Worm (Caenorhabditis elegans) whole organism, L4 larva: ENCODE data around the gene K05F1.6.
"Not testable (repeated sequence)": the region's sequence is repeated elsewhere in the genome, so short reads cannot be mapped to it uniquely, and the experiment has no call there.

Source experiments
- F10B5.3 ChIP-seq: sonication (generic microtip); optimal IDR thresholded peaks from 2 replicates; lab custom pipeline; 2016; ENCODE audit warnings: mild to moderate bottlenecking, missing genetic modification characterization, missing compliant biosample characterization
- F44E2.7 ChIP-seq: fragments of 200-800 bp; sonication (Bioruptor generic); IDR thresholded peaks from 2 replicates; pipeline ENCODE4 v2.1.2; 2022; ENCODE audit warnings: missing genetic modification characterization, missing compliant biosample characterization
- R02D3.7 ChIP-seq: fragments of 150-350 bp; sonication (generic microtip); optimal IDR thresholded peaks from 3 replicates; lab custom pipeline; 2014; ENCODE audit warnings: missing biosample characterization, missing genetic modification characterization
- T26A8.4 ChIP-seq: fragments of 200-800 bp; sonication (Bioruptor generic); IDR thresholded peaks from 2 replicates; pipeline ENCODE4 v1.3.6; 2022; ENCODE audit warnings: missing genetic modification characterization, missing compliant biosample characterization
- Y105C5A.15 ChIP-seq: fragments of 200-800 bp; sonication (Bioruptor generic); IDR thresholded peaks from 2 replicates; pipeline ENCODE4 v1.3.6; 2022; ENCODE audit warnings: missing genetic modification characterization, missing compliant biosample characterization
- Y75B8A.6 ChIP-seq: fragments of 200-800 bp; sonication (Bioruptor generic); IDR thresholded peaks from 2 replicates; pipeline ENCODE4 v1.3.6; 2022; ENCODE audit warnings: missing genetic modification reagents, missing genetic modification characterization, missing compliant biosample characterization
- ZK546.5 ChIP-seq, 2 experiments: sonication (generic microtip); optimal IDR thresholded peaks; 2 replicates each; lab custom pipeline; 2017; ENCODE audit warnings: missing biosample characterization in 2 of 2, missing genetic modification characterization in 2 of 2
- aly-2 ChIP-seq: sonication (generic microtip); optimal IDR thresholded peaks from 2 replicates; lab custom pipeline; 2018; ENCODE audit warnings: missing biosample characterization, missing genetic modification characterization
- ama-1 ChIP-seq: fragments of 150-350 bp; optimal IDR thresholded peaks from 2 replicates; lab custom pipeline; 2014; ENCODE audit warnings: inconsistent platforms, mixed read lengths
- ceh-32 ChIP-seq: sonication (generic microtip); optimal IDR thresholded peaks from 2 replicates; lab custom pipeline; 2016; ENCODE audit warnings: mild to moderate bottlenecking, missing genetic modification characterization, missing compliant biosample characterization; ENCODE audit not compliant: poor library complexity
- cey-2 ChIP-seq: sonication (generic microtip); optimal IDR thresholded peaks from 3 replicates; lab custom pipeline; 2017; ENCODE audit warnings: missing genetic modification characterization, mild to moderate bottlenecking, missing compliant biosample characterization, antibody characterized with exemption, borderline replicate concordance; ENCODE audit not compliant: insufficient read depth
- daf-19 ChIP-seq: fragments of 200-800 bp; sonication (Bioruptor generic); conservative IDR thresholded peaks from 2 replicates; pipeline ENCODE4 v1.3.6; 2022; ENCODE audit warnings: missing genetic modification characterization, missing compliant biosample characterization
- dmd-8 ChIP-seq: fragments of 200-800 bp; sonication (Bioruptor generic); IDR thresholded peaks from 2 replicates; pipeline ENCODE4 v1.3.6; 2022; ENCODE audit warnings: missing genetic modification characterization, missing compliant biosample characterization
- duxl-1 ChIP-seq: sonication (generic microtip); optimal IDR thresholded peaks from 2 replicates; lab custom pipeline; 2016; ENCODE audit warnings: mild to moderate bottlenecking, missing genetic modification characterization, moderate library complexity, missing compliant biosample characterization; ENCODE audit not compliant: poor library complexity
- dve-1 ChIP-seq: sonication (generic microtip); optimal IDR thresholded peaks from 2 replicates; lab custom pipeline; 2017; ENCODE audit warnings: antibody characterized with exemption, mild to moderate bottlenecking, missing genetic modification characterization, missing compliant biosample characterization; ENCODE audit not compliant: insufficient read depth
- fos-1 ChIP-seq: fragments of 150-350 bp; optimal IDR thresholded peaks from 2 replicates; lab custom pipeline; 2014; ENCODE audit warnings: missing biosample characterization, missing genetic modification characterization
- hif-1 ChIP-seq, 2 experiments: sonication (generic microtip); optimal IDR thresholded peaks; 2 replicates each; lab custom pipeline; 2016 to 2017; ENCODE audit warnings: missing compliant biosample characterization in 2 of 2, missing genetic modification characterization in 2 of 2, missing genetic modification reagents in 2 of 2, missing genotype in 2 of 2, mild to moderate bottlenecking in 1 of 2
- hlh-30 ChIP-seq: sonication (generic microtip); optimal IDR thresholded peaks from 2 replicates; lab custom pipeline; 2017; ENCODE audit warnings: antibody characterized with exemption, mild to moderate bottlenecking, missing genetic modification characterization, missing compliant biosample characterization; ENCODE audit not compliant: insufficient read depth
- lin-1 ChIP-seq: fragments of 200-800 bp; sonication (Bioruptor generic); IDR thresholded peaks from 2 replicates; pipeline ENCODE4 v1.3.6; 2022; ENCODE audit warnings: missing genetic modification reagents, missing genetic modification characterization, missing compliant biosample characterization
- lin-13 ChIP-seq: fragments of 150-350 bp; optimal IDR thresholded peaks from 2 replicates; lab custom pipeline; 2014; ENCODE audit warnings: missing biosample characterization, missing genetic modification reagents, missing genetic modification characterization
- mdl-1 ChIP-seq, 2 experiments: fragments of 150-350 bp in 1 of 2; sonication (generic microtip) in 1 of 2; optimal IDR thresholded peaks; 2 replicates each; lab custom pipeline; 2014 to 2017; ENCODE audit warnings: missing biosample characterization in 2 of 2, missing genetic modification characterization in 2 of 2
- mdt-29 ChIP-seq: fragments of 200-800 bp; sonication (Bioruptor generic); IDR thresholded peaks from 2 replicates; pipeline ENCODE4 v1.3.6; 2022; ENCODE audit warnings: missing genetic modification reagents, missing genetic modification characterization, missing compliant biosample characterization
- mep-1 ChIP-seq: fragments of 150-350 bp; sonication (generic microtip); optimal IDR thresholded peaks from 3 replicates; lab custom pipeline; 2014; ENCODE audit warnings: missing biosample characterization, missing genetic modification characterization
- nhr-11 ChIP-seq: fragments of 150-350 bp; optimal IDR thresholded peaks from 2 replicates; lab custom pipeline; 2014; ENCODE audit warnings: missing biosample characterization, missing genetic modification characterization
- nhr-111 ChIP-seq: fragments of 200-800 bp; sonication (Bioruptor generic); optimal IDR thresholded peaks from 2 replicates; lab custom pipeline; 2018; ENCODE audit warnings: mild to moderate bottlenecking, missing genetic modification characterization, missing compliant biosample characterization
- nhr-25 ChIP-seq: sonication (generic microtip); optimal IDR thresholded peaks from 2 replicates; lab custom pipeline; 2017; ENCODE audit warnings: missing genetic modification characterization, mild to moderate bottlenecking, missing compliant biosample characterization, antibody characterized with exemption, moderate library complexity, borderline replicate concordance; ENCODE audit not compliant: insufficient read depth
- nhr-28 ChIP-seq: fragments of 150-350 bp; optimal IDR thresholded peaks from 2 replicates; lab custom pipeline; 2014; ENCODE audit warnings: missing biosample characterization, missing genetic modification characterization
- nhr-41 ChIP-seq: fragments of 200-800 bp; sonication (Bioruptor generic); IDR thresholded peaks from 2 replicates; pipeline ENCODE4 v1.3.6; 2022; ENCODE audit warnings: missing genetic modification reagents, missing genetic modification characterization, missing compliant biosample characterization
- pqm-1 ChIP-seq: sonication (generic microtip); optimal IDR thresholded peaks from 2 replicates; lab custom pipeline; 2017; ENCODE audit warnings: missing biosample characterization, missing genetic modification characterization
- snpc-4 ChIP-seq: fragments of 150-350 bp; optimal IDR thresholded peaks from 2 replicates; lab custom pipeline; 2014; ENCODE audit warnings: missing biosample characterization, missing genetic modification characterization
- tra-1 ChIP-seq: fragments of 200-800 bp; sonication (Bioruptor generic); IDR thresholded peaks from 2 replicates; pipeline ENCODE4 v1.3.6; 2022; ENCODE audit warnings: missing genetic modification reagents, missing genetic modification characterization, missing compliant biosample characterization
- unc-62 ChIP-seq, 3 experiments: fragments of 150-350 bp in 1 of 3; sonication (generic microtip); optimal IDR thresholded peaks in 2 of 3; peaks in 1 of 3; 1 replicate in 1 of 3; 2 replicates in 2 of 3; lab custom pipeline; 2014 to 2017; ENCODE audit warnings: missing biosample characterization in 3 of 3, missing genetic modification characterization in 3 of 3, missing genetic modification reagents in 3 of 3, missing genotype in 1 of 3
- ztf-7 ChIP-seq: fragments of 150-350 bp; optimal IDR thresholded peaks from 2 replicates; lab custom pipeline; 2014; ENCODE audit warnings: missing biosample characterization, missing genetic modification characterization

Gene K05F1.6

ce11 chrII:5751353-5751752, 31.0 kb upstream of the K05F1.6 start (continued):
- TF ChIP-seq cey-2 = no peak
- TF ChIP-seq hlh-30 = no peak
- peak; percentile 92 for TF ChIP-seq pqm-1 (tag; lab: Kevin White, UChicago)
- no peak for TF ChIP-seq mdt-29 (GFP tag; lab: Robert Waterston, UW)
- TF ChIP-seq T26A8.4 (GFP tag; lab: Robert Waterston, UW) = no peak
- no peak for TF ChIP-seq aly-2
- TF ChIP-seq Y75B8A.6 (GFP tag; lab: Robert Waterston, UW) = no peak
- TF ChIP-seq F10B5.3 = no peak
- peak; percentile 77 for TF ChIP-seq dve-1
- no peak for TF ChIP-seq ceh-32
- no peak for TF ChIP-seq nhr-41
- no peak for TF ChIP-seq F44E2.7 (GFP tag; lab: Robert Waterston, UW)
- TF ChIP-seq ZK546.5 (tag; optimal IDR thresholded peaks at IDR 0.05; lab: Kevin White, UChicago) = no peak
- TF ChIP-seq tra-1 (GFP tag; lab: Robert Waterston, UW) = 0 out of 2 replicates have a peak, but pooled peaks have one; percentile 49
- TF ChIP-seq lin-13 = no peak
- no peak for TF ChIP-seq daf-19 (GFP tag; lab: Robert Waterston, UW)
- no peak for TF ChIP-seq ztf-7 (tag; lab: Kevin White, UChicago)
- TF ChIP-seq lin-1 = 0 out of 2 replicates have a peak, but pooled peaks have one; percentile 23
- peak; percentile 8 for TF ChIP-seq ama-1 (lab: Kevin White, UChicago)

- TF ChIP-seq nhr-11 (no peak), lin-1 (no peak), snpc-4 (tag; lab: Kevin White, UChicago) (no peak)
Observed at ce11 chrII:5754168-5754567, 28.2 kb upstream of the K05F1.6 start, which contains the start of gene F10C1.8. F10C1.8 (plus strand) TSS chrII:5754468.

- TF ChIP-seq Y105C5A.15 (GFP tag; lab: Robert Waterston, UW); R02D3.7 (tag; lab: Kevin White, UChicago); F44E2.7 (GFP tag; lab: Robert Waterston, UW): not testable (repeated sequence)
Observed at ce11 chrII:5757656-5758055, 24.7 kb upstream of the K05F1.6 start, which contains the start of the genes F10C1.3 and F10C1.23. F10C1.3 (minus strand) TSS chrII:5757756. F10C1.23 (plus strand) TSS chrII:5758040.

- TF ChIP-seq mep-1 (no peak), fos-1 (tag; lab: Kevin White, UChicago) (no peak), hif-1 (tag; optimal IDR thresholded peaks at IDR 0.05; lab: Kevin White, UChicago) (no peak), F10B5.3 (no peak), nhr-111 (no peak), mdl-1 (tag; optimal IDR thresholded peaks at IDR 0.05; lab: Kevin White, UChicago) (no peak), dmd-8 (GFP tag; lab: Robert Waterston, UW) (no peak), ZK546.5 (tag; optimal IDR thresholded peaks at IDR 0.05; lab: Kevin White, UChicago) (no peak), duxl-1 (tag; lab: Kevin White, UChicago) (no peak), F44E2.7 (GFP tag; lab: Robert Waterston, UW) (no peak), ceh-32 (no peak), unc-62 (GFP tag; optimal IDR thresholded peaks at IDR 0.05 in 1 of 2; lab: Kevin White, UChicago) (no peak), unc-62 (tag; optimal IDR thresholded peaks at IDR 0.05; lab: Kevin White, UChicago) (no peak), lin-13 (no peak)
Observed at ce11 chrII:5765318-5765717, 17.0 kb upstream of the K05F1.6 start, which contains the start of gene ifb-1. ifb-1 (plus strand) TSS chrII:5765618.

ce11 chrII:5768274-5768820, 14.0 kb upstream of the K05F1.6 start:
- TF ChIP-seq nhr-28 (peak; percentile 6), daf-19 (GFP tag; lab: Robert Waterston, UW) (no peak), nhr-25 (tag; lab: Kevin White, UChicago) (no peak), unc-62 (GFP tag; optimal IDR thresholded peaks at IDR 0.05 in 1 of 2; lab: Kevin White, UChicago) (peak in 1 of 2 experiments; percentile 44), unc-62 (tag; optimal IDR thresholded peaks at IDR 0.05; lab: Kevin White, UChicago) (no peak)
- TF ChIP-seq, all 104 proteins: peak for 2
